Worm (Caenorhabditis elegans) whole organism, late embryonic: ENCODE data around the gene alh-4.

ENCODE experiments used
- C08G9.2 ChIP-seq: sonication (generic microtip); optimal IDR thresholded peaks from 2 replicates; lab custom pipeline; 2016; ENCODE audit warnings: mild to moderate bottlenecking, missing genetic modification characterization, moderate library complexity, missing compliant biosample characterization
- ceh-2 ChIP-seq: sonication (generic microtip); optimal IDR thresholded peaks from 2 replicates; lab custom pipeline; 2016; ENCODE audit warnings: missing genotype, missing genetic modification characterization, missing compliant biosample characterization
- ceh-34 ChIP-seq: sonication (generic microtip); optimal IDR thresholded peaks from 2 replicates; lab custom pipeline; 2016; ENCODE audit warnings: mild to moderate bottlenecking, missing genetic modification characterization, missing compliant biosample characterization
- ceh-9 ChIP-seq: sonication (generic microtip); optimal IDR thresholded peaks from 2 replicates; lab custom pipeline; 2016; ENCODE audit warnings: mild to moderate bottlenecking, missing genetic modification characterization, inconsistent platforms, missing compliant biosample characterization
- fkh-10 ChIP-seq: fragments of 150-350 bp; optimal IDR thresholded peaks from 2 replicates; lab custom pipeline; 2014; ENCODE audit warnings: missing biosample characterization, missing genetic modification reagents, missing genetic modification characterization
- npax-4 ChIP-seq: sonication (generic microtip); optimal IDR thresholded peaks from 2 replicates; lab custom pipeline; 2016; ENCODE audit warnings: missing genetic modification characterization, missing compliant biosample characterization
- pat-9 ChIP-seq: fragments of 200-800 bp; sonication (Bioruptor generic); optimal IDR thresholded peaks from 2 replicates; lab custom pipeline; 2018; ENCODE audit warnings: mild to moderate bottlenecking, missing genetic modification characterization, moderate library complexity, missing compliant biosample characterization
- pqm-1 ChIP-seq: sonication (generic microtip); optimal IDR thresholded peaks from 2 replicates; lab custom pipeline; 2016; ENCODE audit warnings: missing genetic modification characterization, missing compliant biosample characterization
- ref-2 ChIP-seq: sonication (generic microtip); optimal IDR thresholded peaks from 2 replicates; lab custom pipeline; 2016; ENCODE audit warnings: missing genetic modification characterization, missing compliant biosample characterization

ce11 chrV:6461250-6461649, 31.5 kb upstream of the alh-4 start:
- TF ChIP-seq npax-4 (tag; lab: Kevin White, UChicago) (no peak), fkh-10 (GFP tag; lab: Kevin White, UChicago) (no peak), ref-2 (tag; lab: Kevin White, UChicago) (no peak), pat-9 (tag; lab: Kevin White, UChicago) (no peak), ceh-2 (tag; lab: Kevin White, UChicago) (no peak), pqm-1 (tag; lab: Kevin White, UChicago) (no peak), ceh-9 (tag; lab: Kevin White, UChicago) (no peak), C08G9.2 (tag; lab: Kevin White, UChicago) (no peak), ceh-34 (tag; lab: Kevin White, UChicago) (no peak)
